Worm (Caenorhabditis elegans) whole organism, L3 larva: ENCODE results near the gene irld-56.

Experiments
- R02D3.7 ChIP-seq: fragments of 150-350 bp; optimal IDR thresholded peaks from 2 replicates; lab custom pipeline; 2014; ENCODE audit warnings: missing biosample characterization, missing genetic modification characterization
- ZK546.5 ChIP-seq: sonication (generic microtip); optimal IDR thresholded peaks from 2 replicates; lab custom pipeline; 2017; ENCODE audit warnings: missing biosample characterization, missing genetic modification characterization
- ama-1 ChIP-seq: fragments of 150-350 bp; optimal IDR thresholded peaks from 2 replicates; lab custom pipeline; 2018
- ceh-16 ChIP-seq: sonication (generic microtip); optimal IDR thresholded peaks from 2 replicates; lab custom pipeline; 2017; ENCODE audit warnings: missing biosample characterization, missing genetic modification characterization
- ceh-28 ChIP-seq: fragments of 150-350 bp; optimal IDR thresholded peaks from 2 replicates; lab custom pipeline; 2014; ENCODE audit warnings: missing biosample characterization, missing genetic modification reagents, missing genetic modification characterization
- ceh-82 ChIP-seq: fragments of 150-350 bp; optimal IDR thresholded peaks from 2 replicates; lab custom pipeline; 2014; ENCODE audit warnings: missing biosample characterization, missing genetic modification characterization
- ceh-9 ChIP-seq: sonication (generic microtip); optimal IDR thresholded peaks from 2 replicates; lab custom pipeline; 2018; ENCODE audit warnings: missing biosample characterization, missing genetic modification characterization
- daf-12 ChIP-seq: fragments of 150-350 bp; optimal IDR thresholded peaks from 2 replicates; lab custom pipeline; 2014; ENCODE audit warnings: missing biosample characterization, missing genetic modification reagents, missing genetic modification characterization
- egl-5 ChIP-seq: fragments of 150-350 bp; optimal IDR thresholded peaks from 2 replicates; lab custom pipeline; 2017; ENCODE audit warnings: missing biosample characterization, missing genetic modification reagents, missing genetic modification characterization, inconsistent platforms
- elt-1 ChIP-seq: fragments of 150-350 bp; optimal IDR thresholded peaks from 2 replicates; lab custom pipeline; 2014; ENCODE audit warnings: missing biosample characterization, missing genetic modification characterization
- elt-2 ChIP-seq: sonication (generic microtip); optimal IDR thresholded peaks from 2 replicates; lab custom pipeline; 2016; ENCODE audit warnings: missing genetic modification reagents, mild to moderate bottlenecking, missing genetic modification characterization, missing compliant biosample characterization
- elt-3 ChIP-seq, 3 experiments: fragments of 150-350 bp in 1 of 3; sonication (generic microtip) in 2 of 3; optimal IDR thresholded peaks; 2 replicates in 2 of 3; 4 replicates in 1 of 3; lab custom pipeline; 2014 to 2017; ENCODE audit warnings: missing biosample characterization in 3 of 3, missing genetic modification characterization in 3 of 3
- eor-1 ChIP-seq, 2 experiments: fragments of 150-350 bp; optimal IDR thresholded peaks; 2 replicates each; lab custom pipeline; 2014 to 2018; ENCODE audit warnings: missing biosample characterization in 2 of 2, missing genetic modification characterization in 2 of 2
- fkh-10 ChIP-seq: sonication (generic microtip); optimal IDR thresholded peaks from 2 replicates; lab custom pipeline; 2017; ENCODE audit warnings: missing biosample characterization, missing genetic modification reagents, missing genetic modification characterization
- fos-1 ChIP-seq: fragments of 150-350 bp; optimal IDR thresholded peaks from 2 replicates; lab custom pipeline; 2014; ENCODE audit warnings: missing biosample characterization, missing genetic modification characterization
- hmg-11 ChIP-seq: sonication (generic microtip); optimal IDR thresholded peaks from 2 replicates; lab custom pipeline; 2016; ENCODE audit warnings: missing genetic modification characterization, missing compliant biosample characterization
- jun-1 ChIP-seq: fragments of 150-350 bp; optimal IDR thresholded peaks from 2 replicates; lab custom pipeline; 2014; ENCODE audit warnings: missing biosample characterization, missing genetic modification reagents, missing genetic modification characterization
- lin-15B ChIP-seq: fragments of 150-350 bp; optimal IDR thresholded peaks from 2 replicates; lab custom pipeline; 2014; ENCODE audit warnings: missing biosample characterization, missing genetic modification characterization
- lin-39 ChIP-seq: fragments of 150-350 bp; optimal IDR thresholded peaks from 2 replicates; lab custom pipeline; 2018; ENCODE audit warnings: missing biosample characterization, missing genetic modification reagents, missing genetic modification characterization
- lsy-12 ChIP-seq: sonication (generic microtip); optimal IDR thresholded peaks from 2 replicates; lab custom pipeline; 2016; ENCODE audit warnings: mild to moderate bottlenecking, missing genetic modification characterization, missing compliant biosample characterization
- mdl-1 ChIP-seq: fragments of 150-350 bp; optimal IDR thresholded peaks from 2 replicates; lab custom pipeline; 2014; ENCODE audit warnings: missing biosample characterization, missing genetic modification characterization
- nfya-1 ChIP-seq: sonication (generic microtip); optimal IDR thresholded peaks from 2 replicates; lab custom pipeline; 2017; ENCODE audit warnings: missing genetic modification characterization, mild to moderate bottlenecking, missing compliant biosample characterization, antibody characterized with exemption, moderate library complexity; ENCODE audit not compliant: insufficient read depth
- nhr-12 ChIP-seq: fragments of 150-350 bp; optimal IDR thresholded peaks from 2 replicates; lab custom pipeline; 2014; ENCODE audit warnings: missing biosample characterization, missing genetic modification characterization
- nhr-23 ChIP-seq: fragments of 150-350 bp; optimal IDR thresholded peaks from 2 replicates; lab custom pipeline; 2014; ENCODE audit warnings: missing biosample characterization, missing genetic modification reagents, missing genetic modification characterization
- nhr-237 ChIP-seq: fragments of 150-350 bp; optimal IDR thresholded peaks from 2 replicates; lab custom pipeline; 2014; ENCODE audit warnings: missing biosample characterization, missing genetic modification characterization
- nhr-28 ChIP-seq: fragments of 150-350 bp; optimal IDR thresholded peaks from 2 replicates; lab custom pipeline; 2014; ENCODE audit warnings: missing biosample characterization, missing genetic modification characterization
- nhr-43 ChIP-seq: sonication (generic microtip); optimal IDR thresholded peaks from 2 replicates; lab custom pipeline; 2016; ENCODE audit warnings: mild to moderate bottlenecking, missing genetic modification characterization, missing compliant biosample characterization; ENCODE audit not compliant: poor library complexity, severe bottlenecking
- nhr-67 ChIP-seq: fragments of 150-350 bp; optimal IDR thresholded peaks from 2 replicates; lab custom pipeline; 2014; ENCODE audit warnings: missing biosample characterization, missing genetic modification characterization
- nhr-76 ChIP-seq: fragments of 150-350 bp; sonication (generic microtip); optimal IDR thresholded peaks from 5 replicates; lab custom pipeline; 2014; ENCODE audit warnings: missing biosample characterization, missing genetic modification characterization
- nhr-77 ChIP-seq: fragments of 150-350 bp; optimal IDR thresholded peaks from 2 replicates; lab custom pipeline; 2014; ENCODE audit warnings: missing biosample characterization, missing genetic modification characterization
- pha-4 ChIP-seq: fragments of 150-350 bp; optimal IDR thresholded peaks from 2 replicates; lab custom pipeline; 2014; ENCODE audit warnings: missing biosample characterization, missing genetic modification reagents, missing genetic modification characterization
- pqm-1 ChIP-seq: fragments of 150-350 bp; optimal IDR thresholded peaks from 2 replicates; lab custom pipeline; 2017; ENCODE audit warnings: missing biosample characterization, missing genetic modification characterization, inconsistent platforms
- sea-2 ChIP-seq: fragments of 150-350 bp; sonication (generic microtip); optimal IDR thresholded peaks from 4 replicates; lab custom pipeline; 2014; ENCODE audit warnings: missing biosample characterization, missing genetic modification reagents, missing genetic modification characterization
- snpc-4 ChIP-seq: fragments of 150-350 bp; optimal IDR thresholded peaks from 2 replicates; lab custom pipeline; 2014; ENCODE audit warnings: missing biosample characterization, missing genetic modification characterization
- tbx-2 ChIP-seq: sonication (generic microtip); optimal IDR thresholded peaks from 2 replicates; lab custom pipeline; 2016; ENCODE audit warnings: mild to moderate bottlenecking, missing genetic modification characterization, missing compliant biosample characterization
- unc-39 ChIP-seq: sonication (generic microtip); optimal IDR thresholded peaks from 4 replicates; lab custom pipeline; 2017; ENCODE audit warnings: missing biosample characterization, missing genetic modification characterization
- zag-1 ChIP-seq: fragments of 150-350 bp; optimal IDR thresholded peaks from 2 replicates; lab custom pipeline; 2014; ENCODE audit warnings: missing biosample characterization, missing genetic modification characterization
- ztf-11 ChIP-seq: fragments of 150-350 bp; optimal IDR thresholded peaks from 2 replicates; lab custom pipeline; 2014; ENCODE audit warnings: missing biosample characterization, missing genetic modification characterization
- ztf-4 ChIP-seq: fragments of 150-350 bp; optimal IDR thresholded peaks from 2 replicates; lab custom pipeline; 2014; ENCODE audit warnings: missing biosample characterization, missing genetic modification characterization

irld-56 gene

ce11 chrIV:14015844-14016243, 3.9 kb downstream of the irld-56 start, which contains the start of gene srw-63:
Gene srw-63 (minus strand): TSS chrIV:14015944.
- TF ChIP-seq nfya-1 (tag; lab: Kevin White, UChicago), result no peak
- TF ChIP-seq lin-15B (tag; lab: Kevin White, UChicago), result no peak

- TF ChIP-seq lin-39, result peak; percentile 48
- peak; percentile 98 for TF ChIP-seq snpc-4 (tag; lab: Kevin White, UChicago)
- no peak for TF ChIP-seq fos-1 (tag; lab: Kevin White, UChicago)
- no peak for TF ChIP-seq nhr-28
- TF ChIP-seq zag-1 (tag; lab: Kevin White, UChicago), result no peak
- TF ChIP-seq lsy-12, result no peak
- no peak for TF ChIP-seq ceh-82 (tag; lab: Kevin White, UChicago)
- TF ChIP-seq hmg-11 (tag; lab: Kevin White, UChicago), result peak; percentile 74
- TF ChIP-seq fkh-10 (GFP tag; lab: Kevin White, UChicago), result no peak
- TF ChIP-seq sea-2, result no peak
- TF ChIP-seq unc-39, result no peak
- no peak for TF ChIP-seq elt-3 (tag; optimal IDR thresholded peaks at IDR 0.05; lab: Kevin White, UChicago)
- TF ChIP-seq ztf-4, result no peak
- TF ChIP-seq jun-1 (tag; lab: Kevin White, UChicago), result no peak
- no peak for TF ChIP-seq mdl-1 (tag; lab: Kevin White, UChicago)
- TF ChIP-seq ama-1 (lab: Kevin White, UChicago), result no peak
- no peak for TF ChIP-seq nhr-23 (tag; lab: Kevin White, UChicago)
- TF ChIP-seq nhr-77 (tag; lab: Kevin White, UChicago), result no peak
- TF ChIP-seq daf-12 (tag; lab: Kevin White, UChicago), result no peak
- no peak for TF ChIP-seq elt-2 (tag; lab: Kevin White, UChicago)
- no peak for TF ChIP-seq nhr-237
- TF ChIP-seq nhr-43 (tag; lab: Kevin White, UChicago), result peak; percentile 53
- no peak for TF ChIP-seq egl-5
- no peak for TF ChIP-seq pha-4 (tag; lab: Kevin White, UChicago)
- TF ChIP-seq elt-1 (tag; lab: Kevin White, UChicago), result no peak
- TF ChIP-seq ceh-9 (tag; lab: Kevin White, UChicago), result no peak
- TF ChIP-seq nfya-1 (tag; lab: Kevin White, UChicago), result peak; percentile 63
- TF ChIP-seq nhr-67 (tag; lab: Kevin White, UChicago), result no peak
- no peak for TF ChIP-seq nhr-76 (tag; lab: Kevin White, UChicago)
- no peak for TF ChIP-seq ceh-16 (tag; lab: Kevin White, UChicago)
- peak; percentile 16 for TF ChIP-seq pqm-1
- no peak for TF ChIP-seq ceh-28 (tag; lab: Kevin White, UChicago)
- no peak for TF ChIP-seq nhr-12
- TF ChIP-seq ZK546.5, result no peak
- no peak for TF ChIP-seq ztf-11 (tag; lab: Kevin White, UChicago)
- TF ChIP-seq R02D3.7, result no peak
- peak; percentile 24 for TF ChIP-seq tbx-2
- no peak for TF ChIP-seq lin-15B (tag; lab: Kevin White, UChicago)
- no peak for TF ChIP-seq eor-1 (tag; optimal IDR thresholded peaks at IDR 0.05; lab: Kevin White, UChicago)
Observed at ce11 chrIV:14013692-14014091, 6.1 kb downstream of the irld-56 start.

- no peak for TF ChIP-seq nhr-23 (tag; lab: Kevin White, UChicago)
- TF ChIP-seq, all 47 proteins: peak for 0
Observed at ce11 chrIV:14008709-14009108, 11.1 kb downstream of the irld-56 start.

ce11 chrIV:14001782-14002181, 18.0 kb downstream of the irld-56 start:
- TF ChIP-seq snpc-4 (tag; lab: Kevin White, UChicago), result no peak
- peak; percentile 55 for TF ChIP-seq fkh-10 (GFP tag; lab: Kevin White, UChicago)
- TF ChIP-seq, all 47 proteins: peak for 1
